Fruit fly (Drosophila melanogaster) whole organism, pupa: Measurements from ENCODE around the gene Trf4-2.

Experiments
- CG13204 ChIP-seq: fragments of 200-800 bp; sonication (Bioruptor generic); optimal IDR thresholded peaks from 2 replicates; lab custom pipeline; 2018; ENCODE audit warnings: missing biosample characterization, mild to moderate bottlenecking, missing genetic modification characterization, moderate library complexity
- CG14655 ChIP-seq: fragments of 200-800 bp; sonication (Bioruptor generic); optimal IDR thresholded peaks from 3 replicates; lab custom pipeline; 2017; ENCODE audit warnings: mild to moderate bottlenecking, missing biosample characterization, missing genetic modification reagents, missing genetic modification characterization
- CG15710 ChIP-seq: fragments of 200-800 bp; sonication (Bioruptor generic); optimal IDR thresholded peaks from 2 replicates; lab custom pipeline; 2018; ENCODE audit warnings: missing biosample characterization, mild to moderate bottlenecking, missing genetic modification characterization, moderate library complexity
- CG4496 ChIP-seq: fragments of 200-800 bp; sonication (Bioruptor generic); IDR thresholded peaks from 3 replicates; pipeline ENCODE4 v1.3.6; 2022; ENCODE audit warnings: missing biosample characterization, missing genetic modification characterization
- CG8301 ChIP-seq: fragments of 200-800 bp; sonication (Bioruptor generic); optimal IDR thresholded peaks from 2 replicates; lab custom pipeline; 2018; ENCODE audit warnings: missing biosample characterization, mild to moderate bottlenecking, missing genetic modification characterization
- CG9948 ChIP-seq: fragments of 200-800 bp; sonication (Bioruptor generic); optimal IDR thresholded peaks from 2 replicates; lab custom pipeline; 2018; ENCODE audit warnings: missing biosample characterization, mild to moderate bottlenecking, missing genetic modification characterization, moderate library complexity
- EcR ChIP-seq: fragments of 200-800 bp; sonication (Bioruptor generic); optimal IDR thresholded peaks from 3 replicates; lab custom pipeline; 2019; ENCODE audit warnings: missing biosample characterization, missing genetic modification characterization, mild to moderate bottlenecking, moderate library complexity, missing genetic modification reagents
- gl ChIP-seq: fragments of 200-800 bp; sonication (Bioruptor generic); optimal IDR thresholded peaks from 2 replicates; lab custom pipeline; 2018; ENCODE audit warnings: missing biosample characterization, mild to moderate bottlenecking, missing genetic modification characterization
- rn ChIP-seq: fragments of 200-800 bp; sonication (Bioruptor generic); IDR thresholded peaks from 2 replicates; pipeline ENCODE4 v1.3.6; 2022; ENCODE audit warnings: missing biosample characterization, missing genetic modification characterization

DNA sequence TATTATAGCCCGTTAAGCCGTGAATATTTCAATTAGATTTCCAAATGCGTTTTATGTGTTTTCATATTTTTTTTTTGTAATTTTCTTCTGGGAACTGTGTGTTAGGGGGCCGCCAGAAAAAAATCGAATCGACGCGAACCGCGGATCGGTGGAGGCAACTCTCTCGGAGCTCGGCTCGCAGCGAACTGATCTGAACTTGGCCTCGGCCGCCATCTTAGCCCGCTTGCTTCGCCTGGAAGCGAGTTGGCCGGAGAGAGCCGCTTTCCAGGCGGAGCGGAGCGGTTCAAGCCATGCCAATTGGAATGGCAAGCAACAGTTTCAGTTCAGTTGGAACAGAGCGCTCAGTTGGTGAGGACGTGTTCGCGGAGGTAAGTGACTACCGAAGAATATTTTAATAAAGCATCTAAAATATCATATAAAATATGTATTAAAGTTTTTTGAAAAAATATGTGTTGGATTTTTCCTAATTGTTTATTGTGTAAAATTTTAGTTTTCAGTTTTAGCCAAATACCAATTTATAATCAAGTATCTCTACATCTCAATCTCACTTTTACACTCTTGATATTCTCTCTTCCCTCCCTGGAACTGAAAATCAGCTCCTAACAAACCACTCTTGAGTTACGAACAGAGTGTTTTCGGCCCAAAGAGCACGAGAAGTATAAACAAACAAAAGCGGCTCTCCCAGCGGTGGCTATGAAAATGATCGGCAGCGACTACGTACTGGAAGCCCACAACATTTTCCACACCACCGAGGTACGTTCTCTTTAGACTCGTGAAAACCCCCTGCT, 30.4 kb upstream of the Trf4-2 start, which contains the start of the genes CG31121 and CG11069:
- TF ChIP-seq gl (tag; lab: Kevin White, UChicago) (no peak), CG15710 (tag; lab: Kevin White, UChicago) (no peak), CG9948 (no peak), EcR (GFP tag; lab: Kevin White, UChicago) (peak; percentile 46), rn (no peak), CG8301 (tag; lab: Kevin White, UChicago) (no peak), CG4496 (no peak), CG14655 (no peak), CG13204 (GFP tag; lab: Kevin White, UChicago) (peak; percentile 19)
